Worm (Caenorhabditis elegans) whole organism, mixed stage, embryonic: ENCODE measurements around the gene F44E2.8.

ENCODE experiments used
- M03D4.4 ChIP-seq: sonication (generic microtip); optimal IDR thresholded peaks from 2 replicates; lab custom pipeline; 2017; ENCODE audit warnings: mild to moderate bottlenecking, missing genetic modification characterization, missing compliant biosample characterization
- bed-3 ChIP-seq: fragments of 200-800 bp; sonication (Bioruptor generic); optimal IDR thresholded peaks from 3 replicates; lab custom pipeline; 2018; ENCODE audit warnings: mild to moderate bottlenecking, missing genetic modification characterization, moderate library complexity, missing compliant biosample characterization
- blmp-1 ChIP-seq: fragments of 150-350 bp; optimal IDR thresholded peaks from 2 replicates; lab custom pipeline; 2014; ENCODE audit warnings: missing biosample characterization, missing genetic modification characterization
- ces-1 ChIP-seq: fragments of 150-350 bp; optimal IDR thresholded peaks from 2 replicates; lab custom pipeline; 2014; ENCODE audit warnings: missing biosample characterization, missing genetic modification reagents, missing genetic modification characterization
- cnd-1 ChIP-seq: fragments of 200-800 bp; sonication (Bioruptor generic); optimal IDR thresholded peaks from 2 replicates; lab custom pipeline; 2018; ENCODE audit warnings: mild to moderate bottlenecking, missing genetic modification characterization, missing compliant biosample characterization
- drap-1 ChIP-seq: fragments of 200-800 bp; sonication (Bioruptor generic); optimal IDR thresholded peaks from 3 replicates; lab custom pipeline; 2018; ENCODE audit warnings: mild to moderate bottlenecking, missing genetic modification characterization, missing compliant biosample characterization
- elt-1 ChIP-seq: sonication (generic microtip); optimal IDR thresholded peaks from 2 replicates; lab custom pipeline; 2017; ENCODE audit warnings: missing genetic modification characterization, mild to moderate bottlenecking, missing compliant biosample characterization, antibody characterized with exemption, moderate library complexity, borderline replicate concordance; ENCODE audit not compliant: insufficient read depth
- hlh-1 ChIP-seq: fragments of 150-350 bp; optimal IDR thresholded peaks from 2 replicates; lab custom pipeline; 2014; ENCODE audit warnings: missing biosample characterization, missing genetic modification reagents, missing genetic modification characterization
- lin-13 ChIP-seq: fragments of 150-350 bp; optimal IDR thresholded peaks from 2 replicates; lab custom pipeline; 2014; ENCODE audit warnings: missing biosample characterization, missing genetic modification characterization
- lin-32 ChIP-seq: fragments of 200-800 bp; sonication (Bioruptor generic); optimal IDR thresholded peaks from 2 replicates; lab custom pipeline; 2018; ENCODE audit warnings: mild to moderate bottlenecking, missing genetic modification characterization, missing compliant biosample characterization
- lsy-2 ChIP-seq: fragments of 150-350 bp; optimal IDR thresholded peaks from 2 replicates; lab custom pipeline; 2014; ENCODE audit warnings: missing biosample characterization, missing genetic modification characterization
- mab-5 ChIP-seq: fragments of 150-350 bp; optimal IDR thresholded peaks from 2 replicates; lab custom pipeline; 2014; ENCODE audit warnings: missing biosample characterization, missing genetic modification characterization
- mep-1 ChIP-seq: fragments of 150-350 bp; optimal IDR thresholded peaks from 2 replicates; lab custom pipeline; 2017; ENCODE audit warnings: missing biosample characterization, missing genetic modification reagents, missing genetic modification characterization, inconsistent platforms
- nhr-12 ChIP-seq: fragments of 150-350 bp; optimal IDR thresholded peaks from 2 replicates; lab custom pipeline; 2014; ENCODE audit warnings: missing biosample characterization, missing genetic modification characterization
- nhr-2 ChIP-seq: fragments of 150-350 bp; optimal IDR thresholded peaks from 2 replicates; lab custom pipeline; 2014; ENCODE audit warnings: missing biosample characterization, missing genetic modification characterization
- nhr-237 ChIP-seq: fragments of 150-350 bp; optimal IDR thresholded peaks from 2 replicates; lab custom pipeline; 2014; ENCODE audit warnings: missing biosample characterization, missing genetic modification characterization
- nhr-28 ChIP-seq: fragments of 150-350 bp; optimal IDR thresholded peaks from 2 replicates; lab custom pipeline; 2014; ENCODE audit warnings: missing biosample characterization, missing genetic modification characterization
- nhr-76 ChIP-seq: sonication (generic microtip); optimal IDR thresholded peaks from 2 replicates; lab custom pipeline; 2017; ENCODE audit warnings: missing biosample characterization, missing genetic modification characterization
- pha-4 ChIP-seq: fragments of 150-350 bp; optimal IDR thresholded peaks from 2 replicates; lab custom pipeline; 2018; ENCODE audit warnings: missing biosample characterization, missing genetic modification reagents, missing genetic modification characterization
- sem-2 ChIP-seq: fragments of 200-800 bp; sonication (Bioruptor generic); optimal IDR thresholded peaks from 2 replicates; lab custom pipeline; 2018; ENCODE audit warnings: mild to moderate bottlenecking, missing genetic modification characterization, missing compliant biosample characterization
- snpc-4 ChIP-seq: fragments of 150-350 bp; optimal IDR thresholded peaks from 2 replicates; lab custom pipeline; 2014; ENCODE audit warnings: missing biosample characterization, missing genetic modification characterization
- sptf-1 ChIP-seq: sonication (generic microtip); optimal IDR thresholded peaks from 2 replicates; lab custom pipeline; 2017; ENCODE audit warnings: mild to moderate bottlenecking, missing genetic modification characterization, moderate library complexity, missing compliant biosample characterization
- unc-120 ChIP-seq: sonication (generic microtip); optimal IDR thresholded peaks from 2 replicates; lab custom pipeline; 2017; ENCODE audit warnings: missing genetic modification characterization, missing compliant biosample characterization; ENCODE audit not compliant: poor library complexity, severe bottlenecking
- unc-39 ChIP-seq: fragments of 150-350 bp; optimal IDR thresholded peaks from 2 replicates; lab custom pipeline; 2014; ENCODE audit warnings: missing biosample characterization, missing genetic modification characterization
- unc-62 ChIP-seq: fragments of 150-350 bp; optimal IDR thresholded peaks from 2 replicates; lab custom pipeline; 2014; ENCODE audit warnings: missing biosample characterization, missing genetic modification reagents, missing genetic modification characterization
- zip-8 ChIP-seq: fragments of 150-350 bp; optimal IDR thresholded peaks from 2 replicates; lab custom pipeline; 2014; ENCODE audit warnings: missing biosample characterization, missing genetic modification characterization
- ztf-11 ChIP-seq: fragments of 150-350 bp; optimal IDR thresholded peaks from 2 replicates; lab custom pipeline; 2014; ENCODE audit warnings: missing biosample characterization, missing genetic modification characterization

The F44E2.8 gene

ce11 chrIII:8858482-8858881 lies 8.8 kb upstream of the F44E2.8 start:
- no peak for TF ChIP-seq ztf-11 (tag; lab: Kevin White, UChicago)
- TF ChIP-seq ces-1 (GFP tag; lab: Kevin White, UChicago), result no peak
- TF ChIP-seq elt-1 (tag; lab: Kevin White, UChicago), result no peak
- TF ChIP-seq bed-3 (GFP tag; lab: Kevin White, UChicago), result no peak
- TF ChIP-seq, all 35 proteins: peak for 0

ce11 chrIII:8851961-8852360 lies 2.3 kb upstream of the F44E2.8 start, which contains the start of gene plg-1:
plg-1 (plus strand) TSS chrIII:8852261.
- TF ChIP-seq zip-8 (no peak), elt-1 (tag; lab: Kevin White, UChicago) (no peak), lin-32 (GFP tag; lab: Kevin White, UChicago) (no peak), mab-5 (tag; lab: Kevin White, UChicago) (no peak), unc-39 (tag; lab: Kevin White, UChicago) (no peak), sptf-1 (no peak), blmp-1 (tag; lab: Kevin White, UChicago) (no peak), lin-13 (tag; lab: Kevin White, UChicago) (no peak), nhr-76 (tag; lab: Kevin White, UChicago) (no peak)

- peak; percentile 91 for TF ChIP-seq zip-8
These were observed 1.4 kb upstream of the F44E2.8 start for ce11 chrIII:8851057-8851456.

ce11 chrIII:8850482-8851047 lies 888 bp upstream of the F44E2.8 start, which contains the start of gene F44E2.9:
F44E2.9 (minus strand) TSS chrIII:8850532.
- TF ChIP-seq sptf-1, result peak; percentile 41
- peak; percentile 5 for TF ChIP-seq hlh-1 (tag; lab: Kevin White, UChicago)
- TF ChIP-seq M03D4.4 (tag; lab: Kevin White, UChicago), result no peak

- TF ChIP-seq sem-2, result no peak
- TF ChIP-seq drap-1 (GFP tag; lab: Kevin White, UChicago), result no peak
- no peak for TF ChIP-seq nhr-28 (tag; lab: Kevin White, UChicago)
- no peak for TF ChIP-seq lin-13 (tag; lab: Kevin White, UChicago)
- TF ChIP-seq ztf-11 (tag; lab: Kevin White, UChicago), result no peak
- no peak for TF ChIP-seq mep-1 (tag; lab: Kevin White, UChicago)
- no peak for TF ChIP-seq unc-62 (GFP tag; lab: Kevin White, UChicago)
- no peak for TF ChIP-seq nhr-2 (tag; lab: Kevin White, UChicago)
- no peak for TF ChIP-seq blmp-1 (tag; lab: Kevin White, UChicago)
- no peak for TF ChIP-seq nhr-12 (tag; lab: Kevin White, UChicago)
- TF ChIP-seq unc-39 (tag; lab: Kevin White, UChicago), result no peak
- no peak for TF ChIP-seq bed-3 (GFP tag; lab: Kevin White, UChicago)
- TF ChIP-seq snpc-4 (tag; lab: Kevin White, UChicago), result no peak
These were observed 1.3 kb downstream of the F44E2.8 start, which contains the start of gene F44E2.7 for ce11 chrIII:8848372-8848771. F44E2.7 (minus strand) TSS chrIII:8848472.

- TF ChIP-seq nhr-12 (tag; lab: Kevin White, UChicago) (no peak), lin-13 (tag; lab: Kevin White, UChicago) (no peak), sem-2 (no peak), ces-1 (GFP tag; lab: Kevin White, UChicago) (peak; percentile 24), nhr-2 (tag; lab: Kevin White, UChicago) (no peak), pha-4 (tag; lab: Kevin White, UChicago) (peak; percentile 8), cnd-1 (tag; lab: Kevin White, UChicago) (peak; percentile 15), mep-1 (tag; lab: Kevin White, UChicago) (peak; percentile 57), lsy-2 (tag; lab: Kevin White, UChicago) (peak; percentile 26), unc-120 (tag; lab: Kevin White, UChicago) (no peak), nhr-237 (tag; lab: Kevin White, UChicago) (peak; percentile 40)
These were observed 2.0 kb downstream of the F44E2.8 start for ce11 chrIII:8847722-8848121.
